Worm (Caenorhabditis elegans) whole organism, mixed stage, embryonic: ENCODE results near the gene T11F9.7.

ENCODE experiments used
- M03D4.4 ChIP-seq: sonication (generic microtip); optimal IDR thresholded peaks from 2 replicates; lab custom pipeline; 2017; ENCODE audit warnings: mild to moderate bottlenecking, missing genetic modification characterization, missing compliant biosample characterization
- bed-3 ChIP-seq: fragments of 200-800 bp; sonication (Bioruptor generic); optimal IDR thresholded peaks from 3 replicates; lab custom pipeline; 2018; ENCODE audit warnings: mild to moderate bottlenecking, missing genetic modification characterization, moderate library complexity, missing compliant biosample characterization
- ceh-39 ChIP-seq: fragments of 150-350 bp; optimal IDR thresholded peaks from 2 replicates; lab custom pipeline; 2014; ENCODE audit warnings: missing biosample characterization, missing genetic modification characterization
- ceh-43 ChIP-seq: fragments of 200-800 bp; sonication (Bioruptor generic); optimal IDR thresholded peaks from 2 replicates; lab custom pipeline; 2018; ENCODE audit warnings: mild to moderate bottlenecking, missing genetic modification characterization, moderate library complexity, missing compliant biosample characterization
- ceh-83 ChIP-seq: fragments of 200-800 bp; sonication (Bioruptor generic); optimal IDR thresholded peaks from 2 replicates; lab custom pipeline; 2018; ENCODE audit warnings: mild to moderate bottlenecking, missing genetic modification characterization, missing compliant biosample characterization
- ces-1 ChIP-seq: fragments of 150-350 bp; optimal IDR thresholded peaks from 2 replicates; lab custom pipeline; 2014; ENCODE audit warnings: missing biosample characterization, missing genetic modification reagents, missing genetic modification characterization
- drap-1 ChIP-seq: fragments of 200-800 bp; sonication (Bioruptor generic); optimal IDR thresholded peaks from 3 replicates; lab custom pipeline; 2018; ENCODE audit warnings: mild to moderate bottlenecking, missing genetic modification characterization, missing compliant biosample characterization
- elt-1 ChIP-seq: sonication (generic microtip); optimal IDR thresholded peaks from 2 replicates; lab custom pipeline; 2017; ENCODE audit warnings: missing genetic modification characterization, mild to moderate bottlenecking, missing compliant biosample characterization, antibody characterized with exemption, moderate library complexity, borderline replicate concordance; ENCODE audit not compliant: insufficient read depth
- elt-3 ChIP-seq: fragments of 150-350 bp; optimal IDR thresholded peaks from 2 replicates; lab custom pipeline; 2014; ENCODE audit warnings: missing biosample characterization, missing genetic modification characterization
- flh-1 ChIP-seq: fragments of 200-800 bp; sonication (Bioruptor generic); optimal IDR thresholded peaks from 2 replicates; lab custom pipeline; 2018; ENCODE audit warnings: mild to moderate bottlenecking, missing genetic modification characterization, moderate library complexity, missing compliant biosample characterization
- ham-2 ChIP-seq: fragments of 200-800 bp; sonication (Bioruptor generic); optimal IDR thresholded peaks from 2 replicates; lab custom pipeline; 2018; ENCODE audit warnings: mild to moderate bottlenecking, missing genetic modification characterization, missing compliant biosample characterization
- hlh-1 ChIP-seq: fragments of 150-350 bp; optimal IDR thresholded peaks from 2 replicates; lab custom pipeline; 2014; ENCODE audit warnings: missing biosample characterization, missing genetic modification reagents, missing genetic modification characterization
- lin-13 ChIP-seq: fragments of 150-350 bp; optimal IDR thresholded peaks from 2 replicates; lab custom pipeline; 2014; ENCODE audit warnings: missing biosample characterization, missing genetic modification characterization
- lin-32 ChIP-seq: fragments of 200-800 bp; sonication (Bioruptor generic); optimal IDR thresholded peaks from 2 replicates; lab custom pipeline; 2018; ENCODE audit warnings: mild to moderate bottlenecking, missing genetic modification characterization, missing compliant biosample characterization
- lsy-2 ChIP-seq: fragments of 150-350 bp; optimal IDR thresholded peaks from 2 replicates; lab custom pipeline; 2014; ENCODE audit warnings: missing biosample characterization, missing genetic modification characterization
- mab-5 ChIP-seq: fragments of 150-350 bp; optimal IDR thresholded peaks from 2 replicates; lab custom pipeline; 2014; ENCODE audit warnings: missing biosample characterization, missing genetic modification characterization
- mep-1 ChIP-seq: fragments of 150-350 bp; optimal IDR thresholded peaks from 2 replicates; lab custom pipeline; 2017; ENCODE audit warnings: missing biosample characterization, missing genetic modification reagents, missing genetic modification characterization, inconsistent platforms
- mls-2 ChIP-seq: sonication (generic microtip); optimal IDR thresholded peaks from 2 replicates; lab custom pipeline; 2016; ENCODE audit warnings: mild to moderate bottlenecking, missing genetic modification characterization, moderate library complexity, missing compliant biosample characterization
- nhr-12 ChIP-seq: fragments of 150-350 bp; optimal IDR thresholded peaks from 2 replicates; lab custom pipeline; 2014; ENCODE audit warnings: missing biosample characterization, missing genetic modification characterization
- nhr-2 ChIP-seq: fragments of 150-350 bp; optimal IDR thresholded peaks from 2 replicates; lab custom pipeline; 2014; ENCODE audit warnings: missing biosample characterization, missing genetic modification characterization
- nhr-237 ChIP-seq: fragments of 150-350 bp; optimal IDR thresholded peaks from 2 replicates; lab custom pipeline; 2014; ENCODE audit warnings: missing biosample characterization, missing genetic modification characterization
- nhr-28 ChIP-seq: fragments of 150-350 bp; optimal IDR thresholded peaks from 2 replicates; lab custom pipeline; 2014; ENCODE audit warnings: missing biosample characterization, missing genetic modification characterization
- pha-4 ChIP-seq: fragments of 150-350 bp; optimal IDR thresholded peaks from 2 replicates; lab custom pipeline; 2018; ENCODE audit warnings: missing biosample characterization, missing genetic modification reagents, missing genetic modification characterization
- sem-2 ChIP-seq: fragments of 200-800 bp; sonication (Bioruptor generic); optimal IDR thresholded peaks from 2 replicates; lab custom pipeline; 2018; ENCODE audit warnings: mild to moderate bottlenecking, missing genetic modification characterization, missing compliant biosample characterization
- snpc-4 ChIP-seq: fragments of 150-350 bp; optimal IDR thresholded peaks from 2 replicates; lab custom pipeline; 2014; ENCODE audit warnings: missing biosample characterization, missing genetic modification characterization
- sptf-1 ChIP-seq: sonication (generic microtip); optimal IDR thresholded peaks from 2 replicates; lab custom pipeline; 2017; ENCODE audit warnings: mild to moderate bottlenecking, missing genetic modification characterization, moderate library complexity, missing compliant biosample characterization
- tbx-8 ChIP-seq: fragments of 200-800 bp; sonication (Bioruptor generic); optimal IDR thresholded peaks from 2 replicates; lab custom pipeline; 2018; ENCODE audit warnings: mild to moderate bottlenecking, missing genetic modification characterization, moderate library complexity, missing compliant biosample characterization
- unc-120 ChIP-seq: sonication (generic microtip); optimal IDR thresholded peaks from 2 replicates; lab custom pipeline; 2017; ENCODE audit warnings: missing genetic modification characterization, missing compliant biosample characterization; ENCODE audit not compliant: poor library complexity, severe bottlenecking
- unc-39 ChIP-seq: fragments of 150-350 bp; optimal IDR thresholded peaks from 2 replicates; lab custom pipeline; 2014; ENCODE audit warnings: missing biosample characterization, missing genetic modification characterization
- unc-62 ChIP-seq: fragments of 150-350 bp; optimal IDR thresholded peaks from 2 replicates; lab custom pipeline; 2014; ENCODE audit warnings: missing biosample characterization, missing genetic modification reagents, missing genetic modification characterization
- zip-8 ChIP-seq: fragments of 150-350 bp; optimal IDR thresholded peaks from 2 replicates; lab custom pipeline; 2014; ENCODE audit warnings: missing biosample characterization, missing genetic modification characterization
- ztf-11 ChIP-seq: fragments of 150-350 bp; optimal IDR thresholded peaks from 2 replicates; lab custom pipeline; 2014; ENCODE audit warnings: missing biosample characterization, missing genetic modification characterization

Gene T11F9.7

ce11 chrV:11443503-11443902 lies 32.2 kb upstream of the T11F9.7 start, which contains the start of gene F57B7.2:
F57B7.2 (minus strand) TSS chrV:11443603.
- TF ChIP-seq ham-2 (GFP tag; lab: Kevin White, UChicago), result no peak
- TF ChIP-seq unc-120, result no peak

ce11 chrV:11445375-11445774 lies 30.4 kb upstream of the T11F9.7 start:
- no peak for TF ChIP-seq snpc-4
- TF ChIP-seq zip-8 (tag; lab: Kevin White, UChicago), result no peak
- peak; percentile 12 for TF ChIP-seq drap-1 (GFP tag; lab: Kevin White, UChicago)
- no peak for TF ChIP-seq ztf-11 (tag; lab: Kevin White, UChicago)
- TF ChIP-seq bed-3, result no peak
- TF ChIP-seq mls-2 (tag; lab: Kevin White, UChicago), result peak; percentile 4
- no peak for TF ChIP-seq elt-1 (tag; lab: Kevin White, UChicago)
- TF ChIP-seq tbx-8, result no peak
- TF ChIP-seq sem-2 (GFP tag; lab: Kevin White, UChicago), result no peak
- TF ChIP-seq pha-4 (tag; lab: Kevin White, UChicago), result no peak
- TF ChIP-seq M03D4.4 (tag; lab: Kevin White, UChicago), result peak; percentile 4
- peak; percentile 44 for TF ChIP-seq ces-1
- TF ChIP-seq mep-1, result no peak
- TF ChIP-seq nhr-2 (tag; lab: Kevin White, UChicago), result no peak
- no peak for TF ChIP-seq ceh-43 (GFP tag; lab: Kevin White, UChicago)
- no peak for TF ChIP-seq ceh-39 (tag; lab: Kevin White, UChicago)
- TF ChIP-seq flh-1 (GFP tag; lab: Kevin White, UChicago), result no peak
- no peak for TF ChIP-seq unc-62
- no peak for TF ChIP-seq ceh-83 (GFP tag; lab: Kevin White, UChicago)
- no peak for TF ChIP-seq lin-13
- no peak for TF ChIP-seq nhr-12
- no peak for TF ChIP-seq mab-5
- no peak for TF ChIP-seq sptf-1 (tag; lab: Kevin White, UChicago)
- TF ChIP-seq nhr-237 (tag; lab: Kevin White, UChicago), result no peak

ce11 chrV:11446297-11446696 lies 29.4 kb upstream of the T11F9.7 start, which contains the start of gene mig-17:
mig-17 (plus strand) TSS chrV:11446685.
- TF ChIP-seq unc-62 (peak; percentile 12), hlh-1 (tag; lab: Kevin White, UChicago) (peak; percentile 91), lsy-2 (tag; lab: Kevin White, UChicago) (no peak), ces-1 (peak; percentile 94)

ce11 chrV:11449404-11449803 lies 26.3 kb upstream of the T11F9.7 start:
- TF ChIP-seq snpc-4, result no peak
- TF ChIP-seq unc-62, result no peak
- TF ChIP-seq lin-32 (GFP tag; lab: Kevin White, UChicago), result no peak
- TF ChIP-seq sptf-1 (tag; lab: Kevin White, UChicago), result no peak
- TF ChIP-seq M03D4.4 (tag; lab: Kevin White, UChicago), result no peak

DNA sequence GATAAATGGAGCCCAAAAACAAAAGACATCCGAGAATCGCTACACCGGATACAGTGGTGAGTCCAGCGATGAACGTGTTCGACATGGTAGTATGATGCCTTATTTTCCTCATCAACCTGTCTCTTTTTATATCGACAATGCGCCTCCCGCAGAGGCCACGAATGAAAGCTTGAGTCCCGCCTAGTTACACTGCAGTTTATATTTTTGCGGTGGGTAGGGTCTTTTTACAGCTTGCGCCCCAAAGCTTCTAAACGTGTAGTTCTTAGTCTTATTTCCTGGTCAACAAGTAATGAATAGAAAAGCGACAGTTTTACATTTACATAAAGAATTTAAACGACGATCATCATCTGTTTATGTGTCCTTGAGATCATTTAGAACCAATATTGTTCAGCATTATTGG lies 25.5 kb upstream of the T11F9.7 start, which contains the start of gene col-156:
Gene col-156, minus strand, starts transcription at position 101 of the 400 bp plus-strand sequence.
- TF ChIP-seq M03D4.4 (tag; lab: Kevin White, UChicago) (no peak), ztf-11 (tag; lab: Kevin White, UChicago) (no peak), ceh-43 (GFP tag; lab: Kevin White, UChicago) (no peak), zip-8 (tag; lab: Kevin White, UChicago) (no peak), nhr-2 (tag; lab: Kevin White, UChicago) (no peak), mls-2 (tag; lab: Kevin White, UChicago) (no peak)

DNA sequence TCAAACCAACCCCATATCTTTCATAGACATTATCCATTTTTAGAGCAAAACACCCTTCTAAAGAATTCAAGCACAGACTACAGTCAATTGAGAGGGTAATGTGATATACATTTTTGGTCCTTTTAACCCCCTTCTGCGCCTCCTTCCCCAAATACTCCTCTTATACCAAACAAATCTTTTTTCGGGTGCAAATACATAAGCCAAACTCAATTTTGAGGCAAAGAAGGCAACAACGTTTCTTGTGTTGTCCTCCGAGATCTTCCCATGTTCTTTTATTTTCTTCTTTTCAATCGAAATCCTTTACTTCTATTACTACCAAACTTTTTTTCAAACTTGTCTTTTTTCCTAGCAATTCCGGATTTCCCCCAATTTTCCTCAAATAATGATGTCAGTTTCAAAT lies 20.8 kb upstream of the T11F9.7 start:
- peak; percentile 54 for TF ChIP-seq ces-1
- TF ChIP-seq sem-2 (GFP tag; lab: Kevin White, UChicago), result no peak

DNA sequence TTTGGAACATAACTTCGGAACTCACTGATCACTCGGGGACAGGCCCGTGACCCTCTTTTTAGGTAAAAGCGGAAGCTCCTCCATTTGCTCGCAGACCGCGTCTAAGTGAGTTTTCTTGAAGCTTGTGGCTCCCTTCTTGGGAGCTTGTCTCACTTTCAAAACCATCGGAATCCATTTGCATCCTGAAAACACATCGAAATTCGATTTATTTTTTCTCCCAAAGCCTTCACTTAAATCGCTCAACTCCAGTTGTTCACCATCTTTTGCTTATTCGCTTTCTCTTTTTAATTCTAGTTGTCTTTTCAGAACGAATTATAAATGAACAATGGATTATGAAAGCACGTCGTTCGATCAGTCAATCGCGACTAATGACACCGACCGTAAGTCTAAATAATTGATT lies 16.5 kb upstream of the T11F9.7 start, which contains the start of gene T11F9.1:
Gene T11F9.1, plus strand, starts transcription at position 301 of the 400 bp plus-strand sequence.
- TF ChIP-seq lin-32 (GFP tag; lab: Kevin White, UChicago) (no peak), nhr-28 (tag; lab: Kevin White, UChicago) (no peak), nhr-2 (tag; lab: Kevin White, UChicago) (no peak), unc-39 (no peak), elt-1 (tag; lab: Kevin White, UChicago) (no peak), elt-3 (tag; lab: Kevin White, UChicago) (no peak), lsy-2 (tag; lab: Kevin White, UChicago) (no peak)
